Fruit fly (Drosophila melanogaster) whole organism, embryonic: Measurements from ENCODE around the gene CG9316.

Experiments used
- Atf-2 ChIP-seq: fragments of 200-800 bp; sonication (Bioruptor generic); optimal IDR thresholded peaks from 2 replicates; lab custom pipeline; 2016; ENCODE audit warnings: missing biosample characterization, missing genetic modification characterization
- Bgb ChIP-seq: fragments of 200-800 bp; sonication (Bioruptor generic); IDR thresholded peaks from 2 replicates; pipeline ENCODE4 v1.3.6; 2022; ENCODE audit warnings: missing biosample characterization, missing genetic modification characterization; ENCODE audit not compliant: partially characterized antibody
- CG10462 ChIP-seq: fragments of 200-800 bp; sonication (Bioruptor generic); optimal IDR thresholded peaks from 2 replicates; lab custom pipeline; 2016; ENCODE audit warnings: missing biosample characterization, missing genetic modification characterization
- CG11695 ChIP-seq: fragments of 200-800 bp; sonication (Bioruptor generic); IDR thresholded peaks from 3 replicates; pipeline ENCODE4 v1.3.6; 2022; ENCODE audit warnings: missing biosample characterization, missing genetic modification characterization
- CG15073 ChIP-seq: fragments of 200-800 bp; sonication (Bioruptor generic); optimal IDR thresholded peaks from 2 replicates; lab custom pipeline; 2016; ENCODE audit warnings: missing biosample characterization, missing genetic modification characterization
- CG17385 ChIP-seq: fragments of 200-800 bp; sonication (Bioruptor generic); optimal IDR thresholded peaks from 3 replicates; lab custom pipeline; 2018; ENCODE audit warnings: missing biosample characterization, mild to moderate bottlenecking, missing genetic modification characterization
- CG17612 ChIP-seq: fragments of 200-800 bp; sonication (Bioruptor generic); IDR thresholded peaks from 2 replicates; pipeline ENCODE4 v1.3.6; 2022; ENCODE audit warnings: missing biosample characterization, missing genetic modification characterization
- CG1792 ChIP-seq: fragments of 200-800 bp; sonication (Bioruptor generic); optimal IDR thresholded peaks from 2 replicates; lab custom pipeline; 2016; ENCODE audit warnings: missing biosample characterization, missing genetic modification characterization
- CG31388 ChIP-seq: fragments of 200-800 bp; sonication (Bioruptor generic); optimal IDR thresholded peaks from 2 replicates; lab custom pipeline; 2016; ENCODE audit warnings: missing biosample characterization, missing genetic modification characterization
- CG3163 ChIP-seq: fragments of 200-800 bp; sonication (Bioruptor generic); optimal IDR thresholded peaks from 3 replicates; lab custom pipeline; 2016; ENCODE audit warnings: missing biosample characterization, missing genetic modification characterization
- CG4360 ChIP-seq: fragments of 200-800 bp; sonication (Bioruptor generic); IDR thresholded peaks from 2 replicates; pipeline ENCODE4 v1.3.6; 2022; ENCODE audit warnings: missing biosample characterization, missing genetic modification characterization
- CG4730 ChIP-seq: fragments of 200-800 bp; sonication (Bioruptor generic); IDR thresholded peaks from 2 replicates; pipeline ENCODE4 v1.3.6; 2022; ENCODE audit warnings: missing biosample characterization, missing genetic modification characterization
- CG5245 ChIP-seq: fragments of 200-800 bp; sonication (Bioruptor generic); optimal IDR thresholded peaks from 3 replicates; lab custom pipeline; 2016; ENCODE audit warnings: missing biosample characterization, missing genetic modification characterization
- CG6654 ChIP-seq: fragments of 200-800 bp; sonication (Bioruptor generic); optimal IDR thresholded peaks from 2 replicates; lab custom pipeline; 2017; ENCODE audit warnings: missing biosample characterization, mild to moderate bottlenecking, missing genetic modification characterization
- CG6791 ChIP-seq: fragments of 200-800 bp; sonication (Bioruptor generic); IDR thresholded peaks from 3 replicates; pipeline ENCODE4 v1.3.6; 2022; ENCODE audit warnings: missing biosample characterization, missing genetic modification characterization; ENCODE audit not compliant: partially characterized antibody
- CG7357 ChIP-seq: fragments of 200-800 bp; sonication (Bioruptor generic); IDR thresholded peaks from 3 replicates; pipeline ENCODE4 v1.3.6; 2022; ENCODE audit warnings: missing biosample characterization, missing genetic modification characterization
- CG9727 ChIP-seq: fragments of 200-800 bp; sonication (Bioruptor generic); optimal IDR thresholded peaks from 3 replicates; lab custom pipeline; 2017; ENCODE audit warnings: missing biosample characterization, mild to moderate bottlenecking, missing genetic modification characterization
- CHES-1-like ChIP-seq: fragments of 200-800 bp; sonication (Bioruptor generic); optimal IDR thresholded peaks from 2 replicates; lab custom pipeline; 2016; ENCODE audit warnings: missing biosample characterization, missing genetic modification characterization
- Chrac-16 ChIP-seq: fragments of 200-800 bp; sonication (Bioruptor generic); optimal IDR thresholded peaks from 3 replicates; lab custom pipeline; 2016; ENCODE audit warnings: missing biosample characterization, missing genetic modification characterization
- Dip2 ChIP-seq: fragments of 200-800 bp; sonication (Bioruptor generic); IDR thresholded peaks from 2 replicates; pipeline ENCODE4 v1.3.6; 2022; ENCODE audit warnings: missing biosample characterization, missing genetic modification characterization
- Drgx ChIP-seq: fragments of 200-800 bp; sonication (Bioruptor generic); IDR thresholded peaks from 2 replicates; pipeline ENCODE4 v1.3.6; 2022; ENCODE audit warnings: missing biosample characterization, missing genetic modification characterization
- E2f2 ChIP-seq: fragments of 200-800 bp; sonication (Bioruptor generic); IDR thresholded peaks from 2 replicates; pipeline ENCODE4 v1.3.6; 2022; ENCODE audit warnings: missing biosample characterization, missing genetic modification characterization
- Eip74EF ChIP-seq, 2 experiments: fragments of 200-800 bp in 1 of 2; fragments of >200 bp in 1 of 2; sonication (Bioruptor generic) in 1 of 2; optimal IDR thresholded peaks; 2 replicates each; lab custom pipeline; 2017 to 2019; ENCODE audit warnings: missing biosample characterization in 2 of 2, missing genetic modification characterization in 2 of 2, mild to moderate bottlenecking in 1 of 2, moderate library complexity in 1 of 2
- Fer2 ChIP-seq: fragments of 200-800 bp; sonication (Bioruptor generic); optimal IDR thresholded peaks from 2 replicates; lab custom pipeline; 2018; ENCODE audit warnings: missing biosample characterization, mild to moderate bottlenecking, missing genetic modification characterization, moderate library complexity
- Nf-YC ChIP-seq: fragments of 200-800 bp; optimal IDR thresholded peaks from 3 replicates; lab custom pipeline; 2019; ENCODE audit warnings: missing biosample characterization, mild to moderate bottlenecking, missing genetic modification characterization, moderate library complexity
- Rx ChIP-seq: fragments of 200-800 bp; sonication (Bioruptor generic); IDR thresholded peaks from 2 replicates; pipeline ENCODE4 v1.3.6; 2022; ENCODE audit warnings: missing biosample characterization, missing genetic modification characterization
- Sox100B ChIP-seq: fragments of 200-800 bp; sonication (Bioruptor generic); optimal IDR thresholded peaks from 3 replicates; lab custom pipeline; 2018; ENCODE audit warnings: missing biosample characterization, mild to moderate bottlenecking, missing genetic modification characterization
- Sry-β ChIP-seq: fragments of 200-800 bp; sonication (Bioruptor generic); optimal IDR thresholded peaks from 2 replicates; lab custom pipeline; 2018; ENCODE audit warnings: missing biosample characterization, mild to moderate bottlenecking, missing genetic modification characterization, moderate library complexity
- Taf1 ChIP-seq: fragments of 200-800 bp; sonication (Bioruptor generic); IDR thresholded peaks from 2 replicates; pipeline ENCODE4 v1.3.6; 2022; ENCODE audit warnings: missing biosample characterization, missing genetic modification characterization
- YL-1 ChIP-seq: fragments of 200-800 bp; sonication (Bioruptor generic); optimal IDR thresholded peaks from 3 replicates; lab custom pipeline; 2017; ENCODE audit warnings: missing biosample characterization, mild to moderate bottlenecking, missing genetic modification characterization
- amos ChIP-seq: fragments of 200-800 bp; sonication (Bioruptor generic); IDR thresholded peaks from 2 replicates; pipeline ENCODE4 v1.3.6; 2022; ENCODE audit warnings: missing biosample characterization, missing genetic modification characterization; ENCODE audit not compliant: partially characterized antibody
- bowl ChIP-seq: fragments of 200-800 bp; sonication (Bioruptor generic); IDR thresholded peaks from 2 replicates; pipeline ENCODE4 v1.3.6; 2022; ENCODE audit warnings: missing biosample characterization, missing genetic modification characterization
- cas ChIP-seq: fragments of 200-800 bp; sonication (Bioruptor generic); IDR thresholded peaks from 2 replicates; pipeline ENCODE4 v1.3.6; 2022; ENCODE audit warnings: missing biosample characterization, missing genetic modification characterization
- dan ChIP-seq: fragments of 200-800 bp; sonication (Bioruptor generic); IDR thresholded peaks from 2 replicates; pipeline ENCODE4 v1.3.6; 2022; ENCODE audit warnings: missing biosample characterization, missing genetic modification characterization
- dati ChIP-seq: fragments of 200-800 bp; sonication (Bioruptor generic); IDR thresholded peaks from 2 replicates; pipeline ENCODE4 v1.3.6; 2022; ENCODE audit warnings: missing biosample characterization, missing genetic modification characterization
- fd102C ChIP-seq: fragments of 200-800 bp; sonication (Bioruptor generic); optimal IDR thresholded peaks from 2 replicates; lab custom pipeline; 2018; ENCODE audit warnings: missing biosample characterization, mild to moderate bottlenecking, missing genetic modification characterization, moderate library complexity
- fd64A ChIP-seq: fragments of 200-800 bp; sonication (Bioruptor generic); optimal IDR thresholded peaks from 3 replicates; lab custom pipeline; 2018; ENCODE audit warnings: missing biosample characterization, mild to moderate bottlenecking, missing genetic modification characterization
- jigr1 ChIP-seq: fragments of 200-800 bp; sonication (Bioruptor generic); IDR thresholded peaks from 3 replicates; pipeline ENCODE4 v1.3.6; 2022; ENCODE audit warnings: missing biosample characterization, missing genetic modification characterization
- lmd ChIP-seq: fragments of 200-800 bp; sonication (Bioruptor generic); IDR thresholded peaks from 2 replicates; pipeline ENCODE4 v1.3.6; 2022; ENCODE audit warnings: missing biosample characterization, missing genetic modification characterization
- mld ChIP-seq: fragments of 200-800 bp; sonication (Bioruptor generic); IDR thresholded peaks from 3 replicates; pipeline ENCODE4 v1.3.6; 2022; ENCODE audit warnings: missing biosample characterization, missing genetic modification characterization; ENCODE audit not compliant: partially characterized antibody
- odd ChIP-seq: fragments of 200-800 bp; sonication (Bioruptor generic); optimal IDR thresholded peaks from 2 replicates; lab custom pipeline; 2017; ENCODE audit warnings: missing biosample characterization, mild to moderate bottlenecking, missing genetic modification characterization
- pb ChIP-seq: fragments of 200-800 bp; sonication (Bioruptor generic); optimal IDR thresholded peaks from 3 replicates; lab custom pipeline; 2016; ENCODE audit warnings: missing biosample characterization, missing genetic modification characterization
- peb ChIP-seq: fragments of 200-800 bp; sonication (Bioruptor generic); IDR thresholded peaks from 2 replicates; pipeline ENCODE4 v1.3.6; 2022; ENCODE audit warnings: missing biosample characterization, missing genetic modification characterization
- pho ChIP-seq: fragments of 200-800 bp; sonication (Bioruptor generic); optimal IDR thresholded peaks from 2 replicates; lab custom pipeline; 2016; ENCODE audit warnings: missing biosample characterization, missing genetic modification characterization
- phol ChIP-seq: fragments of 200-800 bp; sonication (Bioruptor generic); optimal IDR thresholded peaks from 3 replicates; lab custom pipeline; 2018; ENCODE audit warnings: missing biosample characterization, mild to moderate bottlenecking, missing genetic modification characterization, moderate library complexity
- row ChIP-seq: fragments of 200-800 bp; sonication (Bioruptor generic); IDR thresholded peaks from 3 replicates; pipeline ENCODE4 v1.3.6; 2022; ENCODE audit warnings: missing biosample characterization, missing genetic modification characterization
- sens-2 ChIP-seq: fragments of 200-800 bp; sonication (Bioruptor generic); IDR thresholded peaks from 2 replicates; pipeline ENCODE4 v1.3.6; 2022; ENCODE audit warnings: missing biosample characterization, missing genetic modification characterization
- slp2 ChIP-seq: fragments of 200-800 bp; sonication (Bioruptor generic); optimal IDR thresholded peaks from 2 replicates; lab custom pipeline; 2016; ENCODE audit warnings: missing biosample characterization, missing genetic modification characterization
- wor ChIP-seq: fragments of 200-800 bp; sonication (Bioruptor generic); IDR thresholded peaks from 2 replicates; pipeline ENCODE4 v1.3.6; 2022; ENCODE audit warnings: missing biosample characterization, missing genetic modification characterization
- yki ChIP-seq: fragments of >200 bp; optimal IDR thresholded peaks from 3 replicates; lab custom pipeline; 2018
- zen2 ChIP-seq: fragments of 200-800 bp; sonication (Bioruptor generic); IDR thresholded peaks from 3 replicates; pipeline ENCODE4 v1.3.6; 2022; ENCODE audit warnings: missing biosample characterization, missing genetic modification characterization; ENCODE audit not compliant: partially characterized antibody
- zfh2 ChIP-seq: fragments of 200-800 bp; sonication (Bioruptor generic); optimal IDR thresholded peaks from 2 replicates; lab custom pipeline; 2016; ENCODE audit warnings: missing biosample characterization, missing genetic modification characterization

Gene CG9316

dm6 chr2L:20734066-20734686, 7.8 kb upstream of the CG9316 start, which contains the start of gene TM9SF2 (continued):
- TF ChIP-seq cas (no peak), CG7357 (GFP tag; lab: Robert Waterston, UW) (no peak), Rx (GFP tag; lab: Robert Waterston, UW) (no peak), CG6791 (0 out of 3 replicates have a peak, but pooled peaks have one; percentile 21), CG17612 (GFP tag; lab: Robert Waterston, UW) (no peak), Chrac-16 (GFP tag; lab: Kevin White, UChicago) (peak; percentile 31), Taf1 (GFP tag; lab: Robert Waterston, UW) (no peak), jigr1 (GFP tag; lab: Robert Waterston, UW) (no peak), CG5245 (GFP tag; lab: Kevin White, UChicago) (no peak), zfh2 (GFP tag; lab: Kevin White, UChicago) (peak; percentile 52), CG1792 (GFP tag; lab: Kevin White, UChicago) (no peak), pho (GFP tag; lab: Kevin White, UChicago) (peak; percentile 7), amos (GFP tag; lab: Robert Waterston, UW) (no peak), sens-2 (0 out of 2 replicates have a peak, but pooled peaks have one; percentile 8), CG9727 (GFP tag; lab: Kevin White, UChicago) (no peak), Drgx (GFP tag; lab: Robert Waterston, UW) (no peak), Nf-YC (tag; lab: Kevin White, UChicago) (no peak), Atf-2 (GFP tag; lab: Kevin White, UChicago) (no peak), CG31388 (no peak), fd64A (no peak), CG17385 (GFP tag; lab: Kevin White, UChicago) (peak; percentile 33), row (GFP tag; lab: Robert Waterston, UW) (peak; percentile 60), Dip2 (no peak), Bgb (no peak; the same call in 1 of the 2 replicates), zen2 (GFP tag; lab: Robert Waterston, UW) (no peak), pb (GFP tag; lab: Kevin White, UChicago) (no peak), CG11695 (GFP tag; lab: Robert Waterston, UW) (no peak), YL-1 (peak; percentile 52), Eip74EF (GFP tag; optimal IDR thresholded peaks at IDR 0.05; lab: Kevin White, UChicago) (no peak), phol (tag; lab: Kevin White, UChicago) (peak; percentile 45), peb (GFP tag; lab: Robert Waterston, UW) (no peak), Fer2 (tag; lab: Kevin White, UChicago) (no peak), CG4730 (GFP tag; lab: Robert Waterston, UW) (0 out of 2 replicates have a peak, but pooled peaks have one; percentile 39), slp2 (GFP tag; lab: Kevin White, UChicago) (no peak), CHES-1-like (GFP tag; lab: Kevin White, UChicago) (no peak), CG10462 (GFP tag; lab: Kevin White, UChicago) (no peak), Sry-β (GFP tag; lab: Kevin White, UChicago) (peak; percentile 68), CG4360 (no peak), bowl (GFP tag; lab: Robert Waterston, UW) (no peak), Sox100B (GFP tag; lab: Kevin White, UChicago) (no peak), dan (no peak), mld (no peak), dati (GFP tag; lab: Robert Waterston, UW) (no peak), yki (lab: Kevin White, UChicago) (no peak), lmd (GFP tag; lab: Robert Waterston, UW) (peak; percentile 43; the same call in 1 of the 2 replicates), CG6654 (GFP tag; lab: Kevin White, UChicago) (no peak), CG3163 (GFP tag; lab: Kevin White, UChicago) (no peak), CG15073 (GFP tag; lab: Kevin White, UChicago) (no peak), odd (GFP tag; lab: Kevin White, UChicago) (no peak), E2f2 (peak; percentile 50), fd102C (GFP tag; lab: Kevin White, UChicago) (no peak), wor (GFP tag; lab: Robert Waterston, UW) (no peak)
